Fruit fly (Drosophila melanogaster) whole organism, embryonic: Measurements from ENCODE around the gene CG14221.

ENCODE experiments used
- Adf1 ChIP-seq: fragments of 200-800 bp; sonication (Bioruptor generic); IDR thresholded peaks from 2 replicates; pipeline ENCODE4 v1.3.6; 2022; ENCODE audit warnings: missing biosample characterization, missing genetic modification characterization
- Asciz ChIP-seq: fragments of 200-800 bp; sonication (Bioruptor generic); optimal IDR thresholded peaks from 2 replicates; lab custom pipeline; 2017; ENCODE audit warnings: missing biosample characterization, mild to moderate bottlenecking, missing genetic modification characterization, missing genetic modification reagents
- CG10274 ChIP-seq: fragments of 200-800 bp; sonication (Bioruptor generic); optimal IDR thresholded peaks from 3 replicates; lab custom pipeline; 2017; ENCODE audit warnings: missing biosample characterization, mild to moderate bottlenecking, missing genetic modification characterization
- CG11560 ChIP-seq: fragments of 200-800 bp; sonication (Bioruptor generic); IDR thresholded peaks from 3 replicates; pipeline ENCODE4 v1.3.6; 2022; ENCODE audit warnings: missing biosample characterization, missing genetic modification characterization
- CG12236 ChIP-seq: fragments of 200-800 bp; sonication (Bioruptor generic); optimal IDR thresholded peaks from 2 replicates; lab custom pipeline; 2016; ENCODE audit warnings: missing biosample characterization, missing genetic modification characterization
- CG13296 ChIP-seq: fragments of 200-800 bp; sonication (Bioruptor generic); optimal IDR thresholded peaks from 3 replicates; lab custom pipeline; 2018; ENCODE audit warnings: missing biosample characterization, mild to moderate bottlenecking, missing genetic modification characterization
- CG13624 ChIP-seq: fragments of 200-800 bp; sonication (Bioruptor generic); optimal IDR thresholded peaks from 2 replicates; lab custom pipeline; 2016; ENCODE audit warnings: missing biosample characterization, missing genetic modification characterization
- CG13894 ChIP-seq: fragments of 200-800 bp; sonication (Bioruptor generic); optimal IDR thresholded peaks from 3 replicates; lab custom pipeline; 2018; ENCODE audit warnings: missing biosample characterization, mild to moderate bottlenecking, missing genetic modification characterization, moderate library complexity
- CG16813 ChIP-seq: fragments of 200-800 bp; sonication (Bioruptor generic); IDR thresholded peaks from 3 replicates; pipeline ENCODE4 v1.3.6; 2022; ENCODE audit warnings: missing biosample characterization, missing genetic modification characterization; ENCODE audit not compliant: partially characterized antibody
- CG1792 ChIP-seq: fragments of 200-800 bp; sonication (Bioruptor generic); optimal IDR thresholded peaks from 2 replicates; lab custom pipeline; 2016; ENCODE audit warnings: missing biosample characterization, missing genetic modification characterization
- CG31224 ChIP-seq: fragments of 200-800 bp; sonication (Bioruptor generic); IDR thresholded peaks from 2 replicates; pipeline ENCODE4 v1.3.6; 2022; ENCODE audit warnings: missing biosample characterization, missing genetic modification characterization
- CG3407 ChIP-seq: fragments of 200-800 bp; sonication (Bioruptor generic); optimal IDR thresholded peaks from 2 replicates; lab custom pipeline; 2018; ENCODE audit warnings: missing biosample characterization, mild to moderate bottlenecking, missing genetic modification characterization
- CG34224 ChIP-seq: fragments of 200-800 bp; sonication (Bioruptor generic); IDR thresholded peaks from 3 replicates; pipeline ENCODE4 v1.3.6; 2022; ENCODE audit warnings: missing biosample characterization, missing genetic modification characterization; ENCODE audit not compliant: partially characterized antibody
- CG4328 ChIP-seq: fragments of 200-800 bp; sonication (Bioruptor generic); optimal IDR thresholded peaks from 3 replicates; lab custom pipeline; 2017; ENCODE audit warnings: missing biosample characterization, missing genetic modification reagents, missing genetic modification characterization
- CG6272 ChIP-seq: fragments of 200-800 bp; sonication (Bioruptor generic); IDR thresholded peaks from 2 replicates; pipeline ENCODE4 v1.3.6; 2022; ENCODE audit warnings: missing biosample characterization, missing genetic modification characterization
- CG6689 ChIP-seq: fragments of 200-800 bp; sonication (Bioruptor generic); IDR thresholded peaks from 2 replicates; pipeline ENCODE4 v1.3.6; 2022; ENCODE audit warnings: missing biosample characterization, missing genetic modification characterization
- CG6791 ChIP-seq: fragments of 200-800 bp; sonication (Bioruptor generic); IDR thresholded peaks from 3 replicates; pipeline ENCODE4 v1.3.6; 2022; ENCODE audit warnings: missing biosample characterization, missing genetic modification characterization; ENCODE audit not compliant: partially characterized antibody
- CG7556 ChIP-seq: fragments of 200-800 bp; sonication (Bioruptor generic); optimal IDR thresholded peaks from 2 replicates; lab custom pipeline; 2017; ENCODE audit warnings: missing biosample characterization, mild to moderate bottlenecking, missing genetic modification characterization
- CG9215 ChIP-seq: fragments of 200-800 bp; sonication (Bioruptor generic); IDR thresholded peaks from 2 replicates; pipeline ENCODE4 v1.3.6; 2022; ENCODE audit warnings: missing biosample characterization, missing genetic modification characterization
- CTCF ChIP-seq: fragments of 200-800 bp; sonication (Bioruptor generic); optimal IDR thresholded peaks from 2 replicates; lab custom pipeline; 2017; ENCODE audit warnings: missing biosample characterization, mild to moderate bottlenecking, missing genetic modification characterization, moderate library complexity
- D ChIP-seq, 2 experiments: fragments of 200-800 bp in 1 of 2; fragments of >200 bp in 1 of 2; sonication (Bioruptor generic) in 1 of 2; optimal IDR thresholded peaks; 2 replicates in 1 of 2; 3 replicates in 1 of 2; lab custom pipeline; 2017; ENCODE audit warnings: mild to moderate bottlenecking in 1 of 2, missing biosample characterization in 1 of 2, missing genetic modification characterization in 1 of 2, missing genetic modification reagents in 1 of 2
- Dfd ChIP-seq, 2 experiments: fragments of >200 bp; optimal IDR thresholded peaks; 2 replicates each; lab custom pipeline; 2017; ENCODE audit warnings: missing biosample characterization in 2 of 2, missing genetic modification characterization in 2 of 2
- Ets97D ChIP-seq: fragments of 200-800 bp; sonication (Bioruptor generic); optimal IDR thresholded peaks from 3 replicates; lab custom pipeline; 2016; ENCODE audit warnings: missing biosample characterization, missing genetic modification characterization
- H2.0 ChIP-seq: fragments of 200-800 bp; sonication (Bioruptor generic); IDR thresholded peaks from 2 replicates; pipeline ENCODE4 v1.3.6; 2022; ENCODE audit warnings: missing biosample characterization, missing genetic modification characterization
- HLH54F ChIP-seq: fragments of 200-800 bp; sonication (Bioruptor generic); optimal IDR thresholded peaks from 3 replicates; lab custom pipeline; 2016; ENCODE audit warnings: missing biosample characterization, missing genetic modification characterization
- Hr3 ChIP-seq: fragments of 200-800 bp; sonication (Bioruptor generic); optimal IDR thresholded peaks from 3 replicates; lab custom pipeline; 2016; ENCODE audit warnings: missing biosample characterization, missing genetic modification characterization
- Hsf ChIP-seq: fragments of 200-800 bp; sonication (Bioruptor generic); optimal IDR thresholded peaks from 3 replicates; lab custom pipeline; 2016; ENCODE audit warnings: missing biosample characterization, missing genetic modification characterization
- Kr ChIP-seq: fragments of 200-800 bp; sonication (Bioruptor generic); optimal IDR thresholded peaks from 2 replicates; lab custom pipeline; 2017; ENCODE audit warnings: missing biosample characterization, mild to moderate bottlenecking, missing genetic modification characterization
- Nf-YB ChIP-seq: fragments of 200-800 bp; sonication (Bioruptor generic); optimal IDR thresholded peaks from 3 replicates; lab custom pipeline; 2019; ENCODE audit warnings: missing biosample characterization, mild to moderate bottlenecking, missing genetic modification characterization, moderate library complexity
- Oli ChIP-seq: fragments of 200-800 bp; sonication (Bioruptor generic); optimal IDR thresholded peaks from 2 replicates; lab custom pipeline; 2018; ENCODE audit warnings: missing biosample characterization, mild to moderate bottlenecking, missing genetic modification characterization, moderate library complexity
- PHDP ChIP-seq: fragments of 200-800 bp; sonication (Bioruptor generic); optimal IDR thresholded peaks from 3 replicates; lab custom pipeline; 2018; ENCODE audit warnings: missing biosample characterization, mild to moderate bottlenecking, missing genetic modification characterization, moderate library complexity
- Tbp ChIP-seq: fragments of >200 bp; optimal IDR thresholded peaks from 2 replicates; lab custom pipeline; 2018; ENCODE audit warnings: missing biosample characterization, missing genetic modification characterization
- Usf ChIP-seq: fragments of 200-800 bp; sonication (Bioruptor generic); optimal IDR thresholded peaks from 2 replicates; lab custom pipeline; 2017; ENCODE audit warnings: missing genotype, missing biosample characterization, missing genetic modification characterization
- aop ChIP-seq: fragments of 200-800 bp; sonication (Bioruptor generic); IDR thresholded peaks from 2 replicates; pipeline ENCODE4 v1.3.6; 2022; ENCODE audit warnings: missing biosample characterization, missing genetic modification characterization
- dati ChIP-seq: fragments of 200-800 bp; sonication (Bioruptor generic); IDR thresholded peaks from 2 replicates; pipeline ENCODE4 v1.3.6; 2022; ENCODE audit warnings: missing biosample characterization, missing genetic modification characterization
- esg ChIP-seq: fragments of 200-800 bp; sonication (Bioruptor generic); conservative IDR thresholded peaks from 2 replicates; pipeline ENCODE4 v1.3.6; 2022; ENCODE audit warnings: missing biosample characterization, missing genetic modification characterization
- gcm2 ChIP-seq: fragments of 200-800 bp; sonication (Bioruptor generic); optimal IDR thresholded peaks from 2 replicates; lab custom pipeline; 2016; ENCODE audit warnings: missing biosample characterization, missing genetic modification characterization
- hth ChIP-seq: fragments of >200 bp; optimal IDR thresholded peaks from 2 replicates; lab custom pipeline; 2017; ENCODE audit warnings: inconsistent platforms
- jumu ChIP-seq: fragments of 200-800 bp; sonication (Bioruptor generic); optimal IDR thresholded peaks from 3 replicates; lab custom pipeline; 2016; ENCODE audit warnings: missing biosample characterization, missing genetic modification characterization
- lbe ChIP-seq: fragments of 200-800 bp; sonication (Bioruptor generic); optimal IDR thresholded peaks from 2 replicates; lab custom pipeline; 2016; ENCODE audit warnings: missing biosample characterization, mild to moderate bottlenecking, missing genetic modification characterization
- lilli ChIP-seq: fragments of 200-800 bp; sonication (Bioruptor generic); optimal IDR thresholded peaks from 3 replicates; lab custom pipeline; 2016; ENCODE audit warnings: missing biosample characterization, missing genetic modification characterization
- luna ChIP-seq: fragments of 200-800 bp; sonication (Bioruptor generic); optimal IDR thresholded peaks from 2 replicates; lab custom pipeline; 2016; ENCODE audit warnings: missing biosample characterization, missing genetic modification characterization
- nmo ChIP-seq: fragments of 200-800 bp; sonication (Bioruptor generic); optimal IDR thresholded peaks from 2 replicates; lab custom pipeline; 2018; ENCODE audit warnings: missing biosample characterization, mild to moderate bottlenecking, missing genetic modification characterization, moderate library complexity
- pan ChIP-seq, 4 experiments: fragments of >200 bp in 3 of 4; fragments of 200-800 bp in 1 of 4; sonication (Bioruptor generic) in 1 of 4; optimal IDR thresholded peaks in 3 of 4; IDR thresholded peaks in 1 of 4; 2 replicates each; pipeline versions ENCODE4 v1.3.6 to Lab custom; 2017 to 2022; ENCODE audit warnings: missing biosample characterization in 2 of 4, missing genetic modification characterization in 2 of 4, mixed read lengths in 1 of 4
- pzg ChIP-seq: fragments of 200-800 bp; sonication (Bioruptor generic); optimal IDR thresholded peaks from 3 replicates; lab custom pipeline; 2018; ENCODE audit warnings: missing biosample characterization, mild to moderate bottlenecking, missing genetic modification characterization, moderate library complexity
- repo ChIP-seq: fragments of 200-800 bp; sonication (Bioruptor generic); optimal IDR thresholded peaks from 2 replicates; lab custom pipeline; 2016; ENCODE audit warnings: missing biosample characterization, missing genetic modification characterization
- sens ChIP-seq: fragments of 200-800 bp; sonication (Bioruptor generic); peaks from one replicate; lab custom pipeline; 2016; ENCODE audit warnings: missing biosample characterization, missing genetic modification characterization
- tna ChIP-seq: fragments of 200-800 bp; sonication (Bioruptor generic); IDR thresholded peaks from 2 replicates; pipeline ENCODE4 v1.3.6; 2022; ENCODE audit warnings: missing biosample characterization, missing genetic modification characterization; ENCODE audit not compliant: partially characterized antibody
- usp ChIP-seq: fragments of >200 bp; optimal IDR thresholded peaks from 2 replicates; lab custom pipeline; 2017; ENCODE audit warnings: missing biosample characterization, missing genetic modification characterization
- vnd ChIP-seq: fragments of 200-800 bp; sonication (Bioruptor generic); IDR thresholded peaks from 3 replicates; pipeline ENCODE4 v1.3.6; 2022; ENCODE audit warnings: missing biosample characterization, missing genetic modification characterization; ENCODE audit not compliant: partially characterized antibody
- yki ChIP-seq: fragments of >200 bp; optimal IDR thresholded peaks from 3 replicates; lab custom pipeline; 2018

Gene CG14221

dm6 chrX:19642819-19643504 is 21.9 kb upstream of the CG14221 start, which contains the start of the genes CG12237 and Sec61gamma (continued):
- TF ChIP-seq CG6689 (GFP tag; lab: Robert Waterston, UW) (no peak), pan (optimal IDR thresholded peaks at IDR 0.05; lab: Kevin White, UChicago) (no peak), pan (GFP tag; optimal IDR thresholded peaks at IDR 0.05 in 1 of 2, IDR thresholded peaks at IDR 0.05 in 1 of 2) (no peak), jumu (GFP tag; lab: Kevin White, UChicago) (peak; percentile 6), H2.0 (GFP tag; lab: Robert Waterston, UW) (0 out of 2 replicates have a peak, but pooled peaks have one; percentile 6), pzg (GFP tag; lab: Kevin White, UChicago) (peak; percentile 84), CG12236 (no peak), aop (GFP tag; lab: Robert Waterston, UW) (no peak), Hsf (GFP tag; lab: Kevin White, UChicago) (no peak), Adf1 (GFP tag; lab: Robert Waterston, UW) (no peak; the same call in 1 of the 2 replicates), esg (GFP tag; lab: Robert Waterston, UW) (no peak), Nf-YB (GFP tag; lab: Kevin White, UChicago) (peak; percentile 16), Tbp (GFP tag; lab: Kevin White, UChicago) (no peak), gcm2 (GFP tag; lab: Kevin White, UChicago) (no peak), yki (lab: Kevin White, UChicago) (no peak), CG6272 (GFP tag; lab: Robert Waterston, UW) (no peak), CG13296 (GFP tag; lab: Kevin White, UChicago) (peak; percentile 35), CG16813 (GFP tag; lab: Robert Waterston, UW) (no peak), sens (GFP tag; lab: Kevin White, UChicago) (peak; percentile 71), CTCF (GFP tag; lab: Kevin White, UChicago) (no peak), luna (GFP tag; lab: Kevin White, UChicago) (no peak), D (optimal IDR thresholded peaks at IDR 0.05; lab: Kevin White, UChicago) (no peak), D (GFP tag; optimal IDR thresholded peaks at IDR 0.05; lab: Kevin White, UChicago) (no peak), tna (GFP tag; lab: Robert Waterston, UW) (no peak), hth (no peak), CG9215 (GFP tag; lab: Robert Waterston, UW) (peak; percentile 29), lilli (peak; percentile 25), CG3407 (GFP tag; lab: Kevin White, UChicago) (no peak), CG34224 (no peak), Asciz (GFP tag; lab: Kevin White, UChicago) (no peak), lbe (GFP tag; lab: Kevin White, UChicago) (no peak), CG7556 (GFP tag; lab: Kevin White, UChicago) (no peak), Oli (tag; lab: Kevin White, UChicago) (no peak), CG13894 (tag; lab: Kevin White, UChicago) (peak; percentile 61), PHDP (tag; lab: Kevin White, UChicago) (no peak), HLH54F (GFP tag; lab: Kevin White, UChicago) (no peak), CG1792 (GFP tag; lab: Kevin White, UChicago) (no peak), Dfd (GFP tag; optimal IDR thresholded peaks at IDR 0.05; lab: Kevin White, UChicago) (no peak), dati (GFP tag; lab: Robert Waterston, UW) (no peak), nmo (peak; percentile 33), Kr (GFP tag; lab: Kevin White, UChicago) (no peak), CG6791 (GFP tag; lab: Robert Waterston, UW) (0 out of 3 replicates have a peak, but pooled peaks have one; percentile 22), CG11560 (tag; lab: Robert Waterston, UW) (no peak), CG13624 (GFP tag; lab: Kevin White, UChicago) (peak; percentile 22), CG10274 (no peak), usp (GFP tag; lab: Kevin White, UChicago) (no peak), Hr3 (GFP tag; lab: Kevin White, UChicago) (no peak), CG31224 (GFP tag; lab: Robert Waterston, UW) (no peak), Usf (GFP tag; lab: Kevin White, UChicago) (no peak), vnd (GFP tag; lab: Robert Waterston, UW) (no peak), Ets97D (peak; percentile 93), repo (GFP tag; lab: Kevin White, UChicago) (no peak), CG4328 (no peak)
